Fruit fly (Drosophila melanogaster): ENCODE data around the gene CG32201.

CG32201 gene

dm6 chr3L:18617893-18618577 lies 8.6 kb downstream of the CG32201 start, which contains the start of the genes CG13380 and CG4174 (continued):
- no peak for TF ChIP-seq ATbp (GFP tag; optimal IDR thresholded peaks at IDR 0.05)
- no peak for TF ChIP-seq Optix (GFP tag; IDR thresholded peaks at IDR 0.05)
- TF ChIP-seq CG14860 (GFP tag; IDR thresholded peaks at IDR 0.05; ENCODE audit: partially characterized antibody), result peak; percentile 92
- TF ChIP-seq CG2875 (GFP tag; optimal IDR thresholded peaks at IDR 0.05), result no peak
- no peak for TF ChIP-seq al (GFP tag; IDR thresholded peaks at IDR 0.05)
- TF ChIP-seq CG16779 (GFP tag; IDR thresholded peaks at IDR 0.05), result 0 out of 2 replicates have a peak, but pooled peaks have one; percentile 32
- peak; percentile 94 for TF ChIP-seq mld (GFP tag; IDR thresholded peaks at IDR 0.05; ENCODE audit: partially characterized antibody)
- TF ChIP-seq p53 (GFP tag; optimal IDR thresholded peaks at IDR 0.05), result peak; percentile 36
- TF ChIP-seq slbo (GFP tag; IDR thresholded peaks at IDR 0.05), result no peak
- no peak for TF ChIP-seq bab2 (GFP tag; optimal IDR thresholded peaks at IDR 0.05)
- TF ChIP-seq H15 (GFP tag; IDR thresholded peaks at IDR 0.05), result no peak
- TF ChIP-seq HmgD (GFP tag; optimal IDR thresholded peaks at IDR 0.05), result peak; percentile 72
- no peak for TF ChIP-seq D (optimal IDR thresholded peaks at IDR 0.05)
- TF ChIP-seq D (GFP tag; optimal IDR thresholded peaks at IDR 0.05), result no peak
- TF ChIP-seq HLH4C (GFP tag; IDR thresholded peaks at IDR 0.05; ENCODE audit: partially characterized antibody), result peak; percentile 85
- peak; percentile 12; the same call in 1 of the 2 replicates for TF ChIP-seq CG11247 (GFP tag; IDR thresholded peaks at IDR 0.05)
- TF ChIP-seq CG31224 (GFP tag; IDR thresholded peaks at IDR 0.05), result no peak
- no peak for TF ChIP-seq corto (GFP tag; optimal IDR thresholded peaks at IDR 0.05)
- TF ChIP-seq seq (GFP tag; IDR thresholded peaks at IDR 0.05), result 0 out of 2 replicates have a peak, but pooled peaks have one; percentile 32
- TF ChIP-seq vnd (GFP tag; IDR thresholded peaks at IDR 0.05; ENCODE audit: partially characterized antibody), result peak; percentile 79
- no peak for TF ChIP-seq klu (GFP tag; IDR thresholded peaks at IDR 0.05)
- TF ChIP-seq dmrt11E (tag; optimal IDR thresholded peaks at IDR 0.05), result no peak
- no peak for TF ChIP-seq YL-1 (GFP tag; optimal IDR thresholded peaks at IDR 0.05)
- no peak for TF ChIP-seq CG4404 (GFP tag; IDR thresholded peaks at IDR 0.05)
- peak; percentile 93 for TF ChIP-seq stwl (tag; optimal IDR thresholded peaks at IDR 0.05)
- peak; percentile 73 for TF ChIP-seq chm (GFP tag; IDR thresholded peaks at IDR 0.05)
- TF ChIP-seq CG17359 (tag; optimal IDR thresholded peaks at IDR 0.05), result no peak
- no peak for TF ChIP-seq CG2129 (GFP tag; IDR thresholded peaks at IDR 0.05; ENCODE audit: partially characterized antibody)
- no peak for TF ChIP-seq CG18619 (GFP tag; optimal IDR thresholded peaks at IDR 0.05)
- TF ChIP-seq CG11085 (GFP tag; IDR thresholded peaks at IDR 0.05), result no peak
- TF ChIP-seq gfzf (GFP tag; optimal IDR thresholded peaks at IDR 0.05), result peak; percentile 42
- TF ChIP-seq chinmo (GFP tag; IDR thresholded peaks at IDR 0.05; ENCODE audit: partially characterized antibody), result peak; percentile 46; the same call in 2 of the 4 replicates
- TF ChIP-seq fu2 (GFP tag; optimal IDR thresholded peaks at IDR 0.05), result no peak
- TF ChIP-seq Xrp1 (GFP tag; IDR thresholded peaks at IDR 0.05), result peak; percentile 16; the same call in 1 of the 2 replicates
- TF ChIP-seq danr (GFP tag; IDR thresholded peaks at IDR 0.05), result no peak
- TF ChIP-seq CG10431 (GFP tag; optimal IDR thresholded peaks at IDR 0.05), result no peak
- peak; percentile 92 for TF ChIP-seq CG16813 (GFP tag; IDR thresholded peaks at IDR 0.05; ENCODE audit: partially characterized antibody)
- TF ChIP-seq sc (optimal IDR thresholded peaks at IDR 0.05), result no peak
- TF ChIP-seq sc (GFP tag; optimal IDR thresholded peaks at IDR 0.05), result no peak
- TF ChIP-seq ERR (GFP tag; optimal IDR thresholded peaks at IDR 0.05), result no peak
- no peak for TF ChIP-seq dm (GFP tag; optimal IDR thresholded peaks at IDR 0.05)
- peak; percentile 100 for TF ChIP-seq Bdp1 (GFP tag; optimal IDR thresholded peaks at IDR 0.05)
- TF ChIP-seq Gug (GFP tag; IDR thresholded peaks at IDR 0.05), result 0 out of 4 replicates have a peak, but pooled peaks have one; percentile 9
- no peak for TF ChIP-seq CrebB (tag; optimal IDR thresholded peaks at IDR 0.05)
- no peak for TF ChIP-seq CG3995 (GFP tag; optimal IDR thresholded peaks at IDR 0.05)
- TF ChIP-seq Myb (GFP tag; optimal IDR thresholded peaks at IDR 0.05), result no peak
- no peak for TF ChIP-seq CG11456 (GFP tag; IDR thresholded peaks at IDR 0.05)
- TF ChIP-seq Neu2 (GFP tag; optimal IDR thresholded peaks at IDR 0.05; ENCODE audit: borderline replicate concordance), result no peak
- no peak for TF ChIP-seq yki (optimal IDR thresholded peaks at IDR 0.05)
- no peak for TF ChIP-seq CG11723 (GFP tag; optimal IDR thresholded peaks at IDR 0.05)
